Fruit fly (Drosophila melanogaster): ENCODE data around the gene CG42504.

CG42504 gene

dm6 chr3R:11979879-11980571 lies 51.5 kb downstream of the CG42504 start, which contains the start of gene CG18547 (continued):
- TF ChIP-seq esg (GFP tag; conservative IDR thresholded peaks at IDR 0.05) = no peak
- TF ChIP-seq Hr39 (optimal IDR thresholded peaks at IDR 0.05) = no peak
- TF ChIP-seq zen (tag; optimal IDR thresholded peaks at IDR 0.05) = no peak
- no peak for TF ChIP-seq CG6654 (GFP tag; optimal IDR thresholded peaks at IDR 0.05)
- TF ChIP-seq Ssrp (tag; optimal IDR thresholded peaks at IDR 0.05) = no peak
- peak; percentile 34 for TF ChIP-seq exex (tag; optimal IDR thresholded peaks at IDR 0.05)
- no peak for TF ChIP-seq ewg (GFP tag; optimal IDR thresholded peaks at IDR 0.05)
- TF ChIP-seq nom (GFP tag; optimal IDR thresholded peaks at IDR 0.05) = peak; percentile 37
- no peak for TF ChIP-seq Spps (tag; optimal IDR thresholded peaks at IDR 0.05)
- TF ChIP-seq ro (GFP tag; IDR thresholded peaks at IDR 0.05) = no peak
- TF ChIP-seq trh (GFP tag; optimal IDR thresholded peaks at IDR 0.05) = no peak
- no peak for TF ChIP-seq CG34376 (GFP tag; optimal IDR thresholded peaks at IDR 0.05)
- TF ChIP-seq Doc3 (GFP tag; IDR thresholded peaks at IDR 0.05; ENCODE audit: partially characterized antibody) = no peak
- TF ChIP-seq slou (GFP tag; optimal IDR thresholded peaks at IDR 0.05) = no peak
- TF ChIP-seq CG2116 (GFP tag; optimal IDR thresholded peaks at IDR 0.05) = no peak
- no peak for TF ChIP-seq Ptx1 (GFP tag; IDR thresholded peaks at IDR 0.05)
- TF ChIP-seq Hey (tag; optimal IDR thresholded peaks at IDR 0.05) = no peak
- 0 out of 4 replicates have a peak, but pooled peaks have one; percentile 53 for TF ChIP-seq chinmo (GFP tag; IDR thresholded peaks at IDR 0.05; ENCODE audit: partially characterized antibody)
- TF ChIP-seq vfl (GFP tag; optimal IDR thresholded peaks at IDR 0.05) = no peak
- no peak for TF ChIP-seq Bteb2 (GFP tag; optimal IDR thresholded peaks at IDR 0.05)
- no peak for TF ChIP-seq sisA (GFP tag; IDR thresholded peaks at IDR 0.05)
- TF ChIP-seq Dll (GFP tag; IDR thresholded peaks at IDR 0.05; ENCODE audit: partially characterized antibody) = no peak
- TF ChIP-seq da (GFP tag; optimal IDR thresholded peaks at IDR 0.05) = no peak
- no peak for TF ChIP-seq wor (GFP tag; IDR thresholded peaks at IDR 0.05)
- peak; percentile 0 for TF ChIP-seq lilli (GFP tag; optimal IDR thresholded peaks at IDR 0.05)
- no peak for TF ChIP-seq CG17361 (GFP tag; IDR thresholded peaks at IDR 0.05)
- TF ChIP-seq peb (GFP tag; IDR thresholded peaks at IDR 0.05) = no peak

- no peak for TF ChIP-seq CG13624 (GFP tag; optimal IDR thresholded peaks at IDR 0.05)
- TF ChIP-seq CG17568 (GFP tag; optimal IDR thresholded peaks at IDR 0.05) = no peak
- TF ChIP-seq exex (tag; optimal IDR thresholded peaks at IDR 0.05) = peak; percentile 68
- no peak for TF ChIP-seq Sin3A (optimal IDR thresholded peaks at IDR 0.05)
Measured at dm6 chr3R:11978278-11978677, 53.3 kb downstream of the CG42504 start.
